Worm (Caenorhabditis elegans): ENCODE data around the gene hcp-3.

- TF ChIP-seq ama-1 (optimal IDR thresholded peaks at IDR 0.05) (no peak), pqm-1 (tag; optimal IDR thresholded peaks at IDR 0.05) (no peak), ztf-16 (tag; optimal IDR thresholded peaks at IDR 0.05) (no peak), lin-11 (tag; optimal IDR thresholded peaks at IDR 0.05) (no peak), pax-1 (tag; optimal IDR thresholded peaks at IDR 0.05) (no peak), F13H6.1 (tag; optimal IDR thresholded peaks at IDR 0.05) (no peak), sox-4 (tag; optimal IDR thresholded peaks at IDR 0.05) (no peak), ceh-31 (tag; optimal IDR thresholded peaks at IDR 0.05) (no peak), pha-4 (tag; optimal IDR thresholded peaks at IDR 0.05) (no peak)
Measured at ce11 chrIII:9662266-9662959, 46.1 kb upstream of the hcp-3 start.
